Worm (Caenorhabditis elegans) whole organism, L1 larva: ENCODE data around the gene sec-23.

Source experiments
- ama-1 ChIP-seq: fragments of 150-350 bp; optimal IDR thresholded peaks from 2 replicates; lab custom pipeline; 2014
- egl-27 ChIP-seq, 2 experiments: fragments of 150-350 bp in 1 of 2; sonication (generic microtip); optimal IDR thresholded peaks; 3 replicates each; lab custom pipeline; 2017 to 2018; ENCODE audit warnings: missing biosample characterization in 2 of 2, missing genetic modification characterization in 2 of 2, missing genetic modification reagents in 2 of 2
- hlh-17 ChIP-seq: fragments of 200-800 bp; sonication (Bioruptor generic); optimal IDR thresholded peaks from 2 replicates; lab custom pipeline; 2018; ENCODE audit warnings: missing genetic modification characterization, mild to moderate bottlenecking, missing compliant biosample characterization, moderate library complexity, borderline replicate concordance
- mep-1 ChIP-seq: fragments of 150-350 bp; optimal IDR thresholded peaks from 2 replicates; lab custom pipeline; 2014; ENCODE audit warnings: missing biosample characterization, missing genetic modification characterization
- nhr-237 ChIP-seq: fragments of 150-350 bp; optimal IDR thresholded peaks from 2 replicates; lab custom pipeline; 2014; ENCODE audit warnings: missing biosample characterization, missing genetic modification characterization
- nhr-77 ChIP-seq: fragments of 150-350 bp; optimal IDR thresholded peaks from 2 replicates; lab custom pipeline; 2014; ENCODE audit warnings: missing biosample characterization, missing genetic modification characterization
- pqm-1 ChIP-seq: sonication (generic microtip); optimal IDR thresholded peaks from 3 replicates; lab custom pipeline; 2017; ENCODE audit warnings: missing biosample characterization, missing genetic modification characterization
- snpc-4 ChIP-seq: fragments of 150-350 bp; optimal IDR thresholded peaks from 2 replicates; lab custom pipeline; 2014; ENCODE audit warnings: missing biosample characterization, missing genetic modification characterization
- unc-62 ChIP-seq: fragments of 150-350 bp; optimal IDR thresholded peaks from 2 replicates; lab custom pipeline; 2014; ENCODE audit warnings: missing biosample characterization, missing genetic modification reagents, missing genetic modification characterization
- ztf-11 ChIP-seq, 2 experiments: sonication (generic microtip); optimal IDR thresholded peaks; 2 replicates each; lab custom pipeline; 2016 to 2017; ENCODE audit warnings: missing genetic modification characterization in 2 of 2, missing biosample characterization in 1 of 2, missing compliant biosample characterization in 1 of 2
- ztf-4 ChIP-seq: fragments of 150-350 bp; optimal IDR thresholded peaks from 2 replicates; lab custom pipeline; 2014; ENCODE audit warnings: missing biosample characterization, missing genetic modification characterization

DNA sequence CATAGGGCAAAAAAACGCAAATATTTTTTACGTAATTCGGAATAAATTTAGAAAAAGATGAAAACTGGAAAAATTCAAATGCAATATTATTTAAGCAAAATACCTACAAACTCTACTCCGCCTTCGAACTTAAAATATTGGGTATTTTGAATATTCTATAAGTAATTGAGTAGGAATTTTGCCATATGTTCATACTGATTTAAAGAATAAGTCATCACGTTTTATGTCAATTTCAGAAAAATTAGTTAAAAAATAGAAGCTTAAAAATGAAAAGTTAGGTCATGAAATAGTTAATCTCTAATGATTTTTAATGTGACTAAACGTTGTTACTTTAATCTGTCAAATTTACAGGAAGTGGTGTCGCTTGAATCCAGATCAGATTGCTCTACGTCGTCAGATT is 60.4 kb downstream of the sec-23 start, which contains the start of gene F19B2.7:
- TF ChIP-seq ztf-4 (tag; lab: Kevin White, UChicago) (no peak), ztf-11 (tag; optimal IDR thresholded peaks at IDR 0.05; lab: Kevin White, UChicago) (no peak), unc-62 (no peak), nhr-237 (tag; lab: Kevin White, UChicago) (no peak), ama-1 (lab: Kevin White, UChicago) (no peak), pqm-1 (no peak), mep-1 (no peak), snpc-4 (tag; lab: Kevin White, UChicago) (no peak), hlh-17 (GFP tag; lab: Kevin White, UChicago) (no peak), nhr-77 (tag; lab: Kevin White, UChicago) (no peak), egl-27 (tag; optimal IDR thresholded peaks at IDR 0.05; lab: Kevin White, UChicago) (no peak)
